Worm (Caenorhabditis elegans) whole organism, L4 larva: ENCODE data around the gene txt-13.
A peak's percentile ranks its signal among the peaks of the same experiment; 100 is the strongest.

Experiments
- Y75B8A.6 ChIP-seq: fragments of 200-800 bp; sonication (Bioruptor generic); IDR thresholded peaks from 2 replicates; pipeline ENCODE4 v1.3.6; 2022; ENCODE audit warnings: missing genetic modification reagents, missing genetic modification characterization, missing compliant biosample characterization
- ama-1 ChIP-seq: fragments of 150-350 bp; optimal IDR thresholded peaks from 2 replicates; lab custom pipeline; 2014; ENCODE audit warnings: inconsistent platforms, mixed read lengths
- ceh-20 ChIP-seq: fragments of 200-800 bp; sonication (Bioruptor generic); IDR thresholded peaks from 2 replicates; pipeline ENCODE4 v1.3.6; 2022; ENCODE audit warnings: missing genetic modification reagents, missing genetic modification characterization, missing compliant biosample characterization
- daf-12 ChIP-seq: fragments of 150-350 bp; optimal IDR thresholded peaks from 2 replicates; lab custom pipeline; 2014; ENCODE audit warnings: missing biosample characterization, missing genetic modification reagents, missing genetic modification characterization
- hlh-30 ChIP-seq: sonication (generic microtip); optimal IDR thresholded peaks from 2 replicates; lab custom pipeline; 2017; ENCODE audit warnings: antibody characterized with exemption, mild to moderate bottlenecking, missing genetic modification characterization, missing compliant biosample characterization; ENCODE audit not compliant: insufficient read depth
- lin-13 ChIP-seq: fragments of 150-350 bp; optimal IDR thresholded peaks from 2 replicates; lab custom pipeline; 2014; ENCODE audit warnings: missing biosample characterization, missing genetic modification reagents, missing genetic modification characterization
- lin-15B ChIP-seq: fragments of 150-350 bp; sonication (generic microtip); optimal IDR thresholded peaks from 3 replicates; lab custom pipeline; 2014; ENCODE audit warnings: missing biosample characterization, missing genetic modification characterization
- mdl-1 ChIP-seq, 2 experiments: fragments of 150-350 bp in 1 of 2; sonication (generic microtip) in 1 of 2; optimal IDR thresholded peaks; 2 replicates each; lab custom pipeline; 2014 to 2017; ENCODE audit warnings: missing biosample characterization in 2 of 2, missing genetic modification characterization in 2 of 2
- mep-1 ChIP-seq: fragments of 150-350 bp; sonication (generic microtip); optimal IDR thresholded peaks from 3 replicates; lab custom pipeline; 2014; ENCODE audit warnings: missing biosample characterization, missing genetic modification characterization
- nhr-28 ChIP-seq: fragments of 150-350 bp; optimal IDR thresholded peaks from 2 replicates; lab custom pipeline; 2014; ENCODE audit warnings: missing biosample characterization, missing genetic modification characterization
- nhr-42 ChIP-seq: fragments of 200-800 bp; sonication (Bioruptor generic); IDR thresholded peaks from 2 replicates; pipeline ENCODE4 v1.3.6; 2022; ENCODE audit warnings: missing genetic modification characterization, missing compliant biosample characterization

- no peak for TF ChIP-seq lin-13 (GFP tag; lab: Kevin White, UChicago)
- no peak for TF ChIP-seq nhr-42 (GFP tag; lab: Robert Waterston, UW)
- TF ChIP-seq ceh-20 (GFP tag; lab: Robert Waterston, UW) = no peak
- no peak for TF ChIP-seq Y75B8A.6
- no peak for TF ChIP-seq lin-15B (tag; lab: Kevin White, UChicago)
- no peak for TF ChIP-seq daf-12 (tag; lab: Kevin White, UChicago)
- TF ChIP-seq hlh-30 (tag; lab: Kevin White, UChicago) = peak; percentile 98
- peak; percentile 74 for TF ChIP-seq mep-1 (tag; lab: Kevin White, UChicago)
- peak; percentile 17 for TF ChIP-seq nhr-28 (tag; lab: Kevin White, UChicago)
- TF ChIP-seq mdl-1 (tag; optimal IDR thresholded peaks at IDR 0.05; lab: Kevin White, UChicago) = peak in 1 of 2 experiments; percentile 84
- TF ChIP-seq ama-1 (lab: Kevin White, UChicago) = peak; percentile 3
Measured at ce11 chrII:10558962-10559415, 11.4 kb upstream of the txt-13 start.
